Worm (Caenorhabditis elegans): ENCODE results near the gene T26C11.9.

The T26C11.9 gene

DNA sequence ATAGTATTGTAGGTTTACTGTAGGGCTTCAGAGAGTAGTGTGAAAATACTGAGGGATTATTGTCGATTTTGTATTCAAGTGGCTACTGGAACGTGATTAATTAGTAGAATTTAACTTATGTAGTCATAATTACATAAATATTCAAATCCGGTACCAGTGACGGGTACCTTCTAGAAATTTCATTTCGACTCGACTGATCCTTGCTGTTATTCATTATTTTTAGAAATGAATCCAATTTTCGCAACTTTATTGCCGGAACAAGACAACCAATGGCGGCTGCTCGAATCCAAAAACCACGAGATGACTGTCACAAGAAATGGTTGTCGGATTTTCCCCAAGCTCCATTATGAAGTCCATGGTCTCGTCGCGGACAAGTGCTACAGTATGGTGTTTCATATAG is 11.3 kb upstream of the T26C11.9 start, which contains the start of gene tbx-41:
tbx-41 (plus strand) TSS at position 301 of the 400 bp plus-strand sequence.
- no peak for TF ChIP-seq nfya-2 (GFP tag; IDR thresholded peaks at IDR 0.05)
- TF ChIP-seq mcd-1 (GFP tag; IDR thresholded peaks at IDR 0.05), result no peak
- TF ChIP-seq dox-1 (GFP tag; IDR thresholded peaks at IDR 0.05), result no peak
- TF ChIP-seq lsl-1 (GFP tag; optimal IDR thresholded peaks at IDR 0.05), result no peak
- TF ChIP-seq F33H1.4 (GFP tag; IDR thresholded peaks at IDR 0.05), result no peak
- TF ChIP-seq lin-26 (GFP tag; IDR thresholded peaks at IDR 0.05), result no peak
- TF ChIP-seq Y53F4B.3 (GFP tag; IDR thresholded peaks at IDR 0.05), result no peak
- no peak for TF ChIP-seq ztf-25 (GFP tag; IDR thresholded peaks at IDR 0.05)
- no peak for TF ChIP-seq ztf-6 (GFP tag; IDR thresholded peaks at IDR 0.05)
- TF ChIP-seq F57C9.4 (tag; optimal IDR thresholded peaks at IDR 0.05), result no peak
- TF ChIP-seq xnd-1 (tag; optimal IDR thresholded peaks at IDR 0.05), result no peak
- no peak for TF ChIP-seq madf-6 (GFP tag; IDR thresholded peaks at IDR 0.05)
- TF ChIP-seq rpc-1 (optimal IDR thresholded peaks at IDR 0.05), result no peak
- TF ChIP-seq rpc-1 (tag; optimal IDR thresholded peaks at IDR 0.05), result no peak
- no peak for TF ChIP-seq F10E7.11 (tag; optimal IDR thresholded peaks at IDR 0.05)
- TF ChIP-seq F37B4.10 (GFP tag; IDR thresholded peaks at IDR 0.05), result no peak
- no peak for TF ChIP-seq hmg-20 (GFP tag; IDR thresholded peaks at IDR 0.05)
- TF ChIP-seq tbx-9 (tag; optimal IDR thresholded peaks at IDR 0.05; ENCODE audit: borderline replicate concordance), result no peak

- TF ChIP-seq atf-7 (tag; optimal IDR thresholded peaks at IDR 0.05) (no peak), mes-4 (tag; optimal IDR thresholded peaks at IDR 0.05) (no peak), nhr-80 (tag; optimal IDR thresholded peaks at IDR 0.05) (no peak), F23B12.7 (tag; optimal IDR thresholded peaks at IDR 0.05; ENCODE audit: insufficient read depth) (no peak), K11D2.4 (GFP tag; IDR thresholded peaks at IDR 0.05) (no peak), snpc-4 (GFP tag; optimal IDR thresholded peaks at IDR 0.05) (no peak), snpc-4 (tag; optimal IDR thresholded peaks at IDR 0.05) (no peak), madf-3 (GFP tag; IDR thresholded peaks at IDR 0.05) (no peak)
Observed at ce11 chrX:1860422-1860821, 6.8 kb upstream of the T26C11.9 start, which contains the start of gene T26C11.8. Gene T26C11.8 (plus strand): TSS chrX:1860722.

DNA sequence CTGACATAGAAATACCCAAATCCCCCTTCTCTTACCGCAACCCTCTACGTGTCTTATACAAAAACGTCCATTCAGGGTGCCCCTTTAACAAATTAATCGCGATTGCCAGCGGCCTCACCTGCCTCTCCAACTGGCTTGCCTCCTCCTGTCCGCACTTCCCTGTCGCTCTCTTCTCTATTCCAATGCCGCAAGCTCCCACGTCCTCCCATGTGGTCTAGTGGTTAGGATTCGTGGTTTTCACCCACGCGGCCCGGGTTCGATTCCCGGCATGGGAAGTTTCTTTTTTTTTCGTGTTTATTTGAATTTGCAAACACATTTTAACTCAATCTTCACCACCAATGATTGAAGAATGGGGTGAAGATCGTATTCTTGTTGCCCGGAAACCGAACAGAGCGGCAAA is 5.0 kb upstream of the T26C11.9 start:
- TF ChIP-seq Y53G8AR.9 (GFP tag; conservative IDR thresholded peaks at IDR 0.05) (0 out of 2 replicates have a peak, but pooled peaks have one; percentile 42), Y67H2A.10 (GFP tag; conservative IDR thresholded peaks at IDR 0.05) (no peak), aptf-3 (GFP tag; IDR thresholded peaks at IDR 0.05) (no peak), lin-26 (GFP tag; IDR thresholded peaks at IDR 0.05) (peak; percentile 82; the same call in 1 of the 2 replicates), ccch-3 (GFP tag; optimal IDR thresholded peaks at IDR 0.05) (no peak), ztf-18 (tag; optimal IDR thresholded peaks at IDR 0.05) (peak; percentile 53), pbrm-1 (GFP tag; IDR thresholded peaks at IDR 0.05) (peak; percentile 82), ceh-100 (GFP tag; IDR thresholded peaks at IDR 0.05) (peak; percentile 23; the same call in 1 of the 2 replicates), nhr-120 (GFP tag; IDR thresholded peaks at IDR 0.05) (no peak), nfya-1 (tag; optimal IDR thresholded peaks at IDR 0.05; ENCODE audit: borderline replicate concordance, insufficient read depth) (no peak), repo-1 (tag; optimal IDR thresholded peaks at IDR 0.05) (no peak), hlh-26 (GFP tag; conservative IDR thresholded peaks at IDR 0.05) (no peak), B0261.1 (tag; optimal IDR thresholded peaks at IDR 0.05) (peak; percentile 94), madf-6 (GFP tag; IDR thresholded peaks at IDR 0.05) (peak; percentile 45; the same call in 1 of the 2 replicates), zfh-2 (GFP tag; conservative IDR thresholded peaks at IDR 0.05) (peak; percentile 82), athp-1 (tag; optimal IDR thresholded peaks at IDR 0.05) (no peak), ekl-4 (GFP tag; IDR thresholded peaks at IDR 0.05) (peak; percentile 49), B0035.1 (tag; optimal IDR thresholded peaks at IDR 0.05) (peak; percentile 5), C17E4.6 (GFP tag; IDR thresholded peaks at IDR 0.05) (no peak), nfya-2 (GFP tag; IDR thresholded peaks at IDR 0.05) (no peak), him-1 (tag; optimal IDR thresholded peaks at IDR 0.05) (peak; percentile 74), lir-1 (GFP tag; conservative IDR thresholded peaks at IDR 0.05) (peak; percentile 41; the same call in 1 of the 2 replicates), nhr-90 (tag; optimal IDR thresholded peaks at IDR 0.05) (peak; percentile 81), D2030.7 (GFP tag; IDR thresholded peaks at IDR 0.05) (peak; percentile 67; the same call in 1 of the 2 replicates), aptf-2 (GFP tag; conservative IDR thresholded peaks at IDR 0.05) (0 out of 2 replicates have a peak, but pooled peaks have one; percentile 27)
